Fruit fly (Drosophila melanogaster): ENCODE data around the gene ntc.

ntc gene

DNA sequence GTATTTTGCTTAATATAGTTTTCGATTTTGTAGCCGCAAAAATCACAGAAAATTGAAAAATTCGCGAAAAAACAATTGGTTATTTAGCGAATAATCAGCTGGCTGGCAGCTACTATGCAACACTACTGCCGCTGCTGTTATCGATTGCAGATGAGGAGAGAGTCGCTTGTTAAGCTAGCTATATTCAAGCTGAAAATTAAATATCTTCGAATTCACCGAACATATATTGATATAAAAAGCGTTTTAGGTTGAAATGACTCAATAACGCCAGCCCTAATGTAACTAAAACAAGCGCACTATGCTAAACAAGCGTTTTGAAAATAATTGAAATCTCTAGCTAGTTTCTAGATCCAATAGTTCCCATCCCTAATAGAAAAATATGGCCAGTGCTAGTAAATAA is at the start of gene ntc, which contains the start of the genes CG32264 and IntS10 (continued):
- TF ChIP-seq CG10209 (GFP tag; optimal IDR thresholded peaks at IDR 0.05) (peak; percentile 56), CG13424 (tag; optimal IDR thresholded peaks at IDR 0.05) (peak; percentile 79), HLH3B (GFP tag; IDR thresholded peaks at IDR 0.05) (no peak; the same call in 1 of the 2 replicates), Hmx (GFP tag; optimal IDR thresholded peaks at IDR 0.05) (no peak), slp2 (GFP tag; optimal IDR thresholded peaks at IDR 0.05) (peak; percentile 68), unpg (GFP tag; optimal IDR thresholded peaks at IDR 0.05) (peak; percentile 55), tx (GFP tag; optimal IDR thresholded peaks at IDR 0.05) (peak; percentile 78), sim (GFP tag; IDR thresholded peaks at IDR 0.05) (no peak), corto (GFP tag; optimal IDR thresholded peaks at IDR 0.05) (no peak), Sry-δ (GFP tag; optimal IDR thresholded peaks at IDR 0.05) (peak; percentile 91), pfk (GFP tag; optimal IDR thresholded peaks at IDR 0.05) (no peak), Hr78 (GFP tag; optimal IDR thresholded peaks at IDR 0.05) (no peak), NfI (GFP tag; optimal IDR thresholded peaks at IDR 0.05) (peak; percentile 80), CG7745 (tag; optimal IDR thresholded peaks at IDR 0.05) (no peak), Atf-2 (GFP tag; optimal IDR thresholded peaks at IDR 0.05) (peak; percentile 49), CG14710 (tag; optimal IDR thresholded peaks at IDR 0.05) (peak; percentile 68), CG18011 (GFP tag; optimal IDR thresholded peaks at IDR 0.05) (peak; percentile 49), danr (GFP tag; IDR thresholded peaks at IDR 0.05) (0 out of 2 replicates have a peak, but pooled peaks have one; percentile 29), eyg (GFP tag; optimal IDR thresholded peaks at IDR 0.05) (peak; percentile 62), YL-1 (GFP tag; optimal IDR thresholded peaks at IDR 0.05) (peak; percentile 64), trh (GFP tag; optimal IDR thresholded peaks at IDR 0.05) (no peak), CG10543 (GFP tag; optimal IDR thresholded peaks at IDR 0.05) (peak; percentile 80), gt (GFP tag; IDR thresholded peaks at IDR 0.05) (no peak), CG1024 (GFP tag; IDR thresholded peaks at IDR 0.05) (0 out of 2 replicates have a peak, but pooled peaks have one; percentile 9), Ada2b (GFP tag; IDR thresholded peaks at IDR 0.05) (no peak), Adf1 (GFP tag; IDR thresholded peaks at IDR 0.05) (peak; percentile 25; the same call in 1 of the 2 replicates), h (optimal IDR thresholded peaks at IDR 0.05) (no peak), CG18262 (tag; optimal IDR thresholded peaks at IDR 0.05) (peak; percentile 41), H2.0 (GFP tag; IDR thresholded peaks at IDR 0.05) (0 out of 2 replicates have a peak, but pooled peaks have one; percentile 20), CG2129 (GFP tag; IDR thresholded peaks at IDR 0.05; ENCODE audit: partially characterized antibody) (peak; percentile 46), ftz-f1 (GFP tag; optimal IDR thresholded peaks at IDR 0.05) (no peak), CG30431 (GFP tag; optimal IDR thresholded peaks at IDR 0.05) (peak; percentile 45), Camta (GFP tag; optimal IDR thresholded peaks at IDR 0.05) (peak; percentile 58), Hey (tag; optimal IDR thresholded peaks at IDR 0.05) (no peak), peb (GFP tag; IDR thresholded peaks at IDR 0.05) (no peak), CG10366 (GFP tag; IDR thresholded peaks at IDR 0.05) (0 out of 2 replicates have a peak, but pooled peaks have one; percentile 25), CG12659 (GFP tag; optimal IDR thresholded peaks at IDR 0.05) (peak; percentile 85), bcd (GFP tag; optimal IDR thresholded peaks at IDR 0.05) (peak; percentile 64), yki (optimal IDR thresholded peaks at IDR 0.05) (no peak), CG17359 (tag; optimal IDR thresholded peaks at IDR 0.05) (peak; percentile 45), Bgb (GFP tag; IDR thresholded peaks at IDR 0.05; ENCODE audit: partially characterized antibody) (0 out of 2 replicates have a peak, but pooled peaks have one; percentile 43), chinmo (GFP tag; IDR thresholded peaks at IDR 0.05; ENCODE audit: partially characterized antibody) (no peak), run (tag; optimal IDR thresholded peaks at IDR 0.05) (no peak), crc (GFP tag; optimal IDR thresholded peaks at IDR 0.05) (peak; percentile 68), CG9609 (GFP tag; optimal IDR thresholded peaks at IDR 0.05) (peak; percentile 79), CG11695 (GFP tag; IDR thresholded peaks at IDR 0.05) (no peak), sima (GFP tag; optimal IDR thresholded peaks at IDR 0.05) (peak; percentile 22), ind (GFP tag; optimal IDR thresholded peaks at IDR 0.05) (peak; percentile 77), CG7963 (GFP tag; IDR thresholded peaks at IDR 0.05; ENCODE audit: partially characterized antibody) (no peak), dysf (GFP tag; IDR thresholded peaks at IDR 0.05) (peak; percentile 64; the same call in 2 of the 3 replicates), CG6854 (GFP tag; optimal IDR thresholded peaks at IDR 0.05) (no peak)
